Fruit fly (Drosophila melanogaster) whole organism, embryonic: Measurements from ENCODE around the gene CG13131.
A peak's percentile ranks its signal among the peaks of the same experiment; 100 is the strongest.

Experiments
- Abd-B ChIP-seq: fragments of 200-800 bp; sonication (Bioruptor generic); optimal IDR thresholded peaks from 2 replicates; lab custom pipeline; 2018; ENCODE audit warnings: missing biosample characterization, mild to moderate bottlenecking, missing genetic modification characterization, moderate library complexity
- Ada2b ChIP-seq: fragments of 200-800 bp; sonication (Bioruptor generic); IDR thresholded peaks from 2 replicates; pipeline ENCODE4 v1.3.6; 2022; ENCODE audit warnings: missing biosample characterization, missing genetic modification characterization
- B-H1 ChIP-seq: fragments of 200-800 bp; sonication (Bioruptor generic); IDR thresholded peaks from 3 replicates; pipeline ENCODE4 v1.3.6; 2022; ENCODE audit warnings: missing biosample characterization, missing genetic modification characterization
- CG1024 ChIP-seq: fragments of 200-800 bp; sonication (Bioruptor generic); IDR thresholded peaks from 2 replicates; pipeline ENCODE4 v1.3.6; 2022; ENCODE audit warnings: missing biosample characterization, missing genetic modification characterization
- CG10267 ChIP-seq: fragments of 200-800 bp; sonication (Bioruptor generic); optimal IDR thresholded peaks from 2 replicates; lab custom pipeline; 2018; ENCODE audit warnings: missing biosample characterization, mild to moderate bottlenecking, missing genetic modification characterization, moderate library complexity
- CG10565 ChIP-seq: fragments of 200-800 bp; sonication (Bioruptor generic); optimal IDR thresholded peaks from 3 replicates; lab custom pipeline; 2016; ENCODE audit warnings: missing biosample characterization, mild to moderate bottlenecking, missing genetic modification characterization
- CG11504 ChIP-seq: fragments of 200-800 bp; sonication (Bioruptor generic); optimal IDR thresholded peaks from 3 replicates; lab custom pipeline; 2019; ENCODE audit warnings: missing biosample characterization, mild to moderate bottlenecking, missing genetic modification characterization, moderate library complexity
- CG16779 ChIP-seq: fragments of 200-800 bp; sonication (Bioruptor generic); IDR thresholded peaks from 2 replicates; pipeline ENCODE4 v1.3.6; 2022; ENCODE audit warnings: missing biosample characterization, missing genetic modification characterization
- CG1832 ChIP-seq: fragments of 200-800 bp; sonication (Bioruptor generic); optimal IDR thresholded peaks from 2 replicates; lab custom pipeline; 2017; ENCODE audit warnings: missing biosample characterization, mild to moderate bottlenecking, missing genetic modification characterization, inconsistent platforms
- CG18476 ChIP-seq: fragments of 200-800 bp; sonication (Bioruptor generic); optimal IDR thresholded peaks from 2 replicates; lab custom pipeline; 2016; ENCODE audit warnings: missing biosample characterization, mild to moderate bottlenecking, missing genetic modification characterization
- CG18764 ChIP-seq: fragments of 200-800 bp; sonication (Bioruptor generic); optimal IDR thresholded peaks from 3 replicates; lab custom pipeline; 2016; ENCODE audit warnings: missing biosample characterization, missing genetic modification characterization
- CG3281 ChIP-seq: fragments of 200-800 bp; sonication (Bioruptor generic); optimal IDR thresholded peaks from 3 replicates; lab custom pipeline; 2017; ENCODE audit warnings: missing biosample characterization, mild to moderate bottlenecking, missing genetic modification characterization
- CG34422 ChIP-seq: fragments of 200-800 bp; sonication (Bioruptor generic); IDR thresholded peaks from 3 replicates; pipeline ENCODE4 v1.3.6; 2022; ENCODE audit warnings: missing biosample characterization, missing genetic modification characterization
- CG4282 ChIP-seq: fragments of 200-800 bp; sonication (Bioruptor generic); optimal IDR thresholded peaks from 2 replicates; lab custom pipeline; 2016; ENCODE audit warnings: missing biosample characterization, missing genetic modification characterization
- CG5245 ChIP-seq: fragments of 200-800 bp; sonication (Bioruptor generic); optimal IDR thresholded peaks from 3 replicates; lab custom pipeline; 2016; ENCODE audit warnings: missing biosample characterization, missing genetic modification characterization
- CG7556 ChIP-seq: fragments of 200-800 bp; sonication (Bioruptor generic); optimal IDR thresholded peaks from 2 replicates; lab custom pipeline; 2017; ENCODE audit warnings: missing biosample characterization, mild to moderate bottlenecking, missing genetic modification characterization
- CG8290 ChIP-seq, 3 experiments: fragments of 200-800 bp; sonication (Bioruptor generic); optimal IDR thresholded peaks; 2 replicates each; lab custom pipeline; 2016 to 2019; ENCODE audit warnings: missing biosample characterization in 3 of 3, missing genetic modification characterization in 3 of 3, mild to moderate bottlenecking in 2 of 3, moderate library complexity in 1 of 3
- D19B ChIP-seq: fragments of 200-800 bp; sonication (Bioruptor generic); optimal IDR thresholded peaks from 2 replicates; lab custom pipeline; 2017; ENCODE audit warnings: missing biosample characterization, mild to moderate bottlenecking, missing genetic modification characterization
- Dip2 ChIP-seq: fragments of 200-800 bp; sonication (Bioruptor generic); IDR thresholded peaks from 2 replicates; pipeline ENCODE4 v1.3.6; 2022; ENCODE audit warnings: missing biosample characterization, missing genetic modification characterization
- Fer1 ChIP-seq: fragments of 200-800 bp; sonication (Bioruptor generic); optimal IDR thresholded peaks from 2 replicates; lab custom pipeline; 2017; ENCODE audit warnings: missing biosample characterization, mild to moderate bottlenecking, missing genetic modification characterization
- Fer2 ChIP-seq: fragments of 200-800 bp; sonication (Bioruptor generic); optimal IDR thresholded peaks from 2 replicates; lab custom pipeline; 2018; ENCODE audit warnings: missing biosample characterization, mild to moderate bottlenecking, missing genetic modification characterization, moderate library complexity
- H15 ChIP-seq: fragments of 200-800 bp; sonication (Bioruptor generic); IDR thresholded peaks from 3 replicates; pipeline ENCODE4 v1.3.6; 2022; ENCODE audit warnings: missing biosample characterization, missing genetic modification characterization
- HmgD ChIP-seq: fragments of 200-800 bp; sonication (Bioruptor generic); optimal IDR thresholded peaks from 3 replicates; lab custom pipeline; 2016; ENCODE audit warnings: missing biosample characterization, missing genetic modification characterization
- Mad ChIP-seq: fragments of 200-800 bp; sonication (Bioruptor generic); optimal IDR thresholded peaks from 2 replicates; lab custom pipeline; 2016; ENCODE audit warnings: missing biosample characterization, missing genetic modification characterization
- Scr ChIP-seq: fragments of 200-800 bp; sonication (Bioruptor generic); IDR thresholded peaks from 2 replicates; pipeline ENCODE4 v1.3.6; 2022; ENCODE audit warnings: missing biosample characterization, missing genetic modification characterization; ENCODE audit not compliant: partially characterized antibody
- Spps ChIP-seq: fragments of 200-800 bp; sonication (Bioruptor generic); optimal IDR thresholded peaks from 2 replicates; lab custom pipeline; 2018; ENCODE audit warnings: missing biosample characterization, mild to moderate bottlenecking, missing genetic modification characterization
- Sry-β ChIP-seq: fragments of 200-800 bp; sonication (Bioruptor generic); optimal IDR thresholded peaks from 2 replicates; lab custom pipeline; 2018; ENCODE audit warnings: missing biosample characterization, mild to moderate bottlenecking, missing genetic modification characterization, moderate library complexity
- Usf ChIP-seq: fragments of 200-800 bp; sonication (Bioruptor generic); optimal IDR thresholded peaks from 2 replicates; lab custom pipeline; 2017; ENCODE audit warnings: missing genotype, missing biosample characterization, missing genetic modification characterization
- Xrp1 ChIP-seq: fragments of 200-800 bp; sonication (Bioruptor generic); IDR thresholded peaks from 2 replicates; pipeline ENCODE4 v1.3.6; 2022; ENCODE audit warnings: missing biosample characterization, missing genetic modification characterization
- amos ChIP-seq: fragments of 200-800 bp; sonication (Bioruptor generic); IDR thresholded peaks from 2 replicates; pipeline ENCODE4 v1.3.6; 2022; ENCODE audit warnings: missing biosample characterization, missing genetic modification characterization; ENCODE audit not compliant: partially characterized antibody
- az2 ChIP-seq: fragments of 200-800 bp; sonication (Bioruptor generic); optimal IDR thresholded peaks from 3 replicates; lab custom pipeline; 2016; ENCODE audit warnings: missing biosample characterization, missing genetic modification characterization
- btn ChIP-seq: fragments of 200-800 bp; sonication (Bioruptor generic); optimal IDR thresholded peaks from 2 replicates; lab custom pipeline; 2016; ENCODE audit warnings: missing biosample characterization, missing genetic modification characterization
- corto ChIP-seq: fragments of 200-800 bp; sonication (Bioruptor generic); optimal IDR thresholded peaks from 2 replicates; lab custom pipeline; 2016; ENCODE audit warnings: missing biosample characterization, mild to moderate bottlenecking, missing genetic modification characterization, moderate library complexity
- dati ChIP-seq: fragments of 200-800 bp; sonication (Bioruptor generic); IDR thresholded peaks from 2 replicates; pipeline ENCODE4 v1.3.6; 2022; ENCODE audit warnings: missing biosample characterization, missing genetic modification characterization
- dm ChIP-seq: fragments of 200-800 bp; sonication (Bioruptor generic); optimal IDR thresholded peaks from 3 replicates; lab custom pipeline; 2016; ENCODE audit warnings: missing biosample characterization, missing genetic modification characterization
- dmrt99B ChIP-seq: fragments of 200-800 bp; sonication (Bioruptor generic); optimal IDR thresholded peaks from 2 replicates; lab custom pipeline; 2018; ENCODE audit warnings: missing biosample characterization, mild to moderate bottlenecking, missing genetic modification characterization, moderate library complexity
- fd64A ChIP-seq: fragments of 200-800 bp; sonication (Bioruptor generic); optimal IDR thresholded peaks from 3 replicates; lab custom pipeline; 2018; ENCODE audit warnings: missing biosample characterization, mild to moderate bottlenecking, missing genetic modification characterization
- gt ChIP-seq: fragments of 200-800 bp; sonication (Bioruptor generic); IDR thresholded peaks from 2 replicates; pipeline ENCODE4 v1.3.6; 2022; ENCODE audit warnings: missing biosample characterization, missing genetic modification characterization
- ham ChIP-seq: fragments of 200-800 bp; sonication (Bioruptor generic); IDR thresholded peaks from 2 replicates; pipeline ENCODE4 v1.3.6; 2022; ENCODE audit warnings: missing biosample characterization, missing genetic modification characterization
- ken ChIP-seq: fragments of 200-800 bp; sonication (Bioruptor generic); IDR thresholded peaks from 3 replicates; pipeline ENCODE4 v1.3.6; 2022; ENCODE audit warnings: missing biosample characterization, missing genetic modification characterization
- nau ChIP-seq: fragments of 200-800 bp; sonication (Bioruptor generic); optimal IDR thresholded peaks from 3 replicates; lab custom pipeline; 2017; ENCODE audit warnings: missing biosample characterization, mild to moderate bottlenecking, missing genetic modification characterization, missing genetic modification reagents
- pan ChIP-seq, 4 experiments: fragments of >200 bp in 3 of 4; fragments of 200-800 bp in 1 of 4; sonication (Bioruptor generic) in 1 of 4; optimal IDR thresholded peaks in 3 of 4; IDR thresholded peaks in 1 of 4; 2 replicates each; pipeline versions ENCODE4 v1.3.6 to Lab custom; 2017 to 2022; ENCODE audit warnings: missing biosample characterization in 2 of 4, missing genetic modification characterization in 2 of 4, mixed read lengths in 1 of 4
- pfk ChIP-seq: fragments of 200-800 bp; sonication (Bioruptor generic); optimal IDR thresholded peaks from 2 replicates; lab custom pipeline; 2018; ENCODE audit warnings: missing biosample characterization, mild to moderate bottlenecking, missing genetic modification characterization, moderate library complexity
- repo ChIP-seq: fragments of 200-800 bp; sonication (Bioruptor generic); optimal IDR thresholded peaks from 2 replicates; lab custom pipeline; 2016; ENCODE audit warnings: missing biosample characterization, missing genetic modification characterization
- sens ChIP-seq: fragments of 200-800 bp; sonication (Bioruptor generic); peaks from one replicate; lab custom pipeline; 2016; ENCODE audit warnings: missing biosample characterization, missing genetic modification characterization
- slou ChIP-seq: fragments of 200-800 bp; sonication (Bioruptor generic); optimal IDR thresholded peaks from 3 replicates; lab custom pipeline; 2016; ENCODE audit warnings: missing biosample characterization, missing genetic modification characterization
- slp2 ChIP-seq: fragments of 200-800 bp; sonication (Bioruptor generic); optimal IDR thresholded peaks from 2 replicates; lab custom pipeline; 2016; ENCODE audit warnings: missing biosample characterization, missing genetic modification characterization
- stc ChIP-seq: fragments of 200-800 bp; sonication (Bioruptor generic); IDR thresholded peaks from 2 replicates; pipeline ENCODE4 v1.3.6; 2022; ENCODE audit warnings: missing biosample characterization, missing genetic modification characterization

The CG13131 gene

DNA sequence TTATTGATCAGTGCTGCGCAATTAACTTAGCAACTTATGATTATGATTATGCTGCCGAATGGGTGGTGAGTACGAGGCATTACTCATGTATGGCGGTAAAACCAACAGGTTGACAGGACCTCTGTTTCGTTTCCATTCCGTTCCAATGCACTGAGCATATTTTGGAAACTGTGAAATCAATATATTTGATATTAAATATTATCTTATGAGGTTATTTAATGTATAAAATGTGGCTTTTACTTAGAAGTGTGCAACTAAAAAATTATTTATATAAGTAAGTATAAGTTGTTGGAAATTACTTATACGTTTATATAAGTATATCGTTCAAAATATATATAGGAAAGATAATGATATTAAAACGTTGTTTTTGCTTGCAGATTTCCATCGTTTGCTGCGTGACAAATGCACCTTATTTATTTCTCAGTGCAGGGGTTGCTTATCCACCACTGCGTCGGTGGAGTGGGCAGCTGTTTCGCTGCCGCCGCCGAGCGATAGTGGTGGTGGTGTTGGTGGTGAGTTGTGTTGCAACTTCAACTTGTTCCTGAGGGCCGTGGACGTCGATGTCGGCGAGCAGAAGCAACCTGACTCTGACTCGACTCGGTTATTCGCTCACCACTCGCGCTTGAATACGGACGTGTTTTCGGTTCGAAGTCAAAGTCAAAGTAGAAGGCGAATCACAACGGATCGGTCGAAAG is 33.0 kb downstream of the CG13131 start, which contains the start of gene bib (continued):
- no peak for TF ChIP-seq dm (GFP tag; lab: Kevin White, UChicago)
- TF ChIP-seq repo: no peak
- no peak for TF ChIP-seq btn (GFP tag; lab: Kevin White, UChicago)
- TF ChIP-seq CG5245 (GFP tag; lab: Kevin White, UChicago): peak; percentile 53
- TF ChIP-seq Fer2: peak; percentile 36
- TF ChIP-seq CG34422 (GFP tag; lab: Robert Waterston, UW): peak; percentile 37; the same call in 1 of the 3 replicates
- peak; percentile 89 for TF ChIP-seq CG10267 (tag; lab: Kevin White, UChicago)
- TF ChIP-seq corto (GFP tag; lab: Kevin White, UChicago): peak; percentile 87
- peak; percentile 87 for TF ChIP-seq Fer1 (GFP tag; lab: Kevin White, UChicago)
- TF ChIP-seq sens (GFP tag; lab: Kevin White, UChicago): peak; percentile 72
- TF ChIP-seq Spps (tag; lab: Kevin White, UChicago): peak; percentile 67
- TF ChIP-seq pan (optimal IDR thresholded peaks at IDR 0.05; lab: Kevin White, UChicago): no peak
- peak in 1 of 2 experiments; percentile 58 for TF ChIP-seq pan (GFP tag; optimal IDR thresholded peaks at IDR 0.05 in 1 of 2, IDR thresholded peaks at IDR 0.05 in 1 of 2)
- TF ChIP-seq CG10565 (GFP tag; lab: Kevin White, UChicago): peak; percentile 34
- peak; percentile 89 for TF ChIP-seq CG11504
- TF ChIP-seq fd64A (GFP tag; lab: Kevin White, UChicago): peak; percentile 20
- TF ChIP-seq D19B (GFP tag; lab: Kevin White, UChicago): peak; percentile 47
- peak; percentile 66 for TF ChIP-seq Usf (GFP tag; lab: Kevin White, UChicago)
- TF ChIP-seq H15 (GFP tag; lab: Robert Waterston, UW): peak; percentile 64; the same call in 1 of the 3 replicates
- no peak for TF ChIP-seq CG4282
- TF ChIP-seq gt (GFP tag; lab: Robert Waterston, UW): 0 out of 2 replicates have a peak, but pooled peaks have one; percentile 43
- peak; percentile 61 for TF ChIP-seq slou (GFP tag; lab: Kevin White, UChicago)
- TF ChIP-seq B-H1 (GFP tag; lab: Robert Waterston, UW): peak; percentile 35; the same call in 2 of the 3 replicates
- TF ChIP-seq Dip2 (GFP tag; lab: Robert Waterston, UW): no peak
- peak; percentile 8 for TF ChIP-seq Mad (GFP tag; lab: Kevin White, UChicago)
- TF ChIP-seq CG3281 (GFP tag; lab: Kevin White, UChicago): peak; percentile 77
- TF ChIP-seq Abd-B (GFP tag; lab: Kevin White, UChicago): peak; percentile 76
- TF ChIP-seq stc (GFP tag; lab: Robert Waterston, UW): peak; percentile 68
- peak; percentile 71 for TF ChIP-seq CG18764 (GFP tag; lab: Kevin White, UChicago)
- peak; percentile 89 for TF ChIP-seq az2 (GFP tag; lab: Kevin White, UChicago)
- TF ChIP-seq CG1832 (GFP tag; lab: Kevin White, UChicago): no peak
- TF ChIP-seq pfk: peak; percentile 94
- no peak for TF ChIP-seq HmgD (GFP tag; lab: Kevin White, UChicago)
- TF ChIP-seq Scr (GFP tag; lab: Robert Waterston, UW): peak; percentile 22; the same call in 1 of the 2 replicates
- peak; percentile 82 for TF ChIP-seq CG8290 (GFP tag; optimal IDR thresholded peaks at IDR 0.05; lab: Kevin White, UChicago)
- TF ChIP-seq CG8290 (tag; optimal IDR thresholded peaks at IDR 0.05; lab: Kevin White, UChicago): peak; percentile 22 to 89
- TF ChIP-seq CG16779 (GFP tag; lab: Robert Waterston, UW): 0 out of 2 replicates have a peak, but pooled peaks have one; percentile 42
- no peak for TF ChIP-seq ham
- TF ChIP-seq slp2 (GFP tag; lab: Kevin White, UChicago): no peak
- peak; percentile 89 for TF ChIP-seq Xrp1
- TF ChIP-seq dati (GFP tag; lab: Robert Waterston, UW): no peak
- no peak; the same call in 2 of the 3 replicates for TF ChIP-seq ken
- peak; percentile 88 for TF ChIP-seq dmrt99B (tag; lab: Kevin White, UChicago)
- peak; percentile 95 for TF ChIP-seq CG7556 (GFP tag; lab: Kevin White, UChicago)
- TF ChIP-seq amos (GFP tag; lab: Robert Waterston, UW): peak; percentile 34; the same call in 1 of the 2 replicates
- peak; percentile 85 for TF ChIP-seq Sry-β (GFP tag; lab: Kevin White, UChicago)
- peak; percentile 39; the same call in 1 of the 2 replicates for TF ChIP-seq Ada2b (GFP tag; lab: Robert Waterston, UW)
- TF ChIP-seq CG18476 (GFP tag; lab: Kevin White, UChicago): peak; percentile 61
- peak; percentile 76 for TF ChIP-seq nau (GFP tag; lab: Kevin White, UChicago)
- no peak for TF ChIP-seq CG1024 (GFP tag; lab: Robert Waterston, UW)
